Worm (Caenorhabditis elegans) whole organism, L4 larva: ENCODE results near the gene C04F6.9.
A peak's percentile ranks its signal among the peaks of the same experiment; 100 is the strongest.

ENCODE experiments used
- D1046.2 ChIP-seq: fragments of 200-800 bp; sonication (Bioruptor generic); IDR thresholded peaks from 2 replicates; pipeline ENCODE4 v1.3.6; 2022; ENCODE audit warnings: missing genetic modification characterization, missing compliant biosample characterization
- F26F4.8 ChIP-seq: fragments of 200-800 bp; sonication (Bioruptor generic); conservative IDR thresholded peaks from 2 replicates; pipeline ENCODE4 v1.3.6; 2022; ENCODE audit warnings: missing genetic modification characterization, missing compliant biosample characterization
- T20F7.1 ChIP-seq: fragments of 200-800 bp; sonication (Bioruptor generic); optimal IDR thresholded peaks from 2 replicates; lab custom pipeline; 2018; ENCODE audit warnings: mild to moderate bottlenecking, missing genetic modification characterization, missing compliant biosample characterization
- Y5F2A.4 ChIP-seq: fragments of 200-800 bp; sonication (Bioruptor generic); optimal IDR thresholded peaks from 2 replicates; lab custom pipeline; 2018; ENCODE audit warnings: mild to moderate bottlenecking, missing genetic modification characterization, missing compliant biosample characterization
- Y75B8A.6 ChIP-seq: fragments of 200-800 bp; sonication (Bioruptor generic); IDR thresholded peaks from 2 replicates; pipeline ENCODE4 v1.3.6; 2022; ENCODE audit warnings: missing genetic modification reagents, missing genetic modification characterization, missing compliant biosample characterization
- ama-1 ChIP-seq: fragments of 150-350 bp; optimal IDR thresholded peaks from 2 replicates; lab custom pipeline; 2014; ENCODE audit warnings: inconsistent platforms, mixed read lengths
- arid-1 ChIP-seq: fragments of 200-800 bp; sonication (Bioruptor generic); conservative IDR thresholded peaks from 2 replicates; pipeline ENCODE4 v1.3.6; 2022; ENCODE audit warnings: missing genetic modification reagents, missing genetic modification characterization, missing compliant biosample characterization
- attf-4 ChIP-seq: sonication (generic microtip); optimal IDR thresholded peaks from 3 replicates; lab custom pipeline; 2017; ENCODE audit warnings: missing biosample characterization, missing genetic modification characterization
- ceh-62 ChIP-seq: sonication (generic microtip); optimal IDR thresholded peaks from 2 replicates; lab custom pipeline; 2017; ENCODE audit warnings: missing biosample characterization, missing genetic modification characterization
- ces-1 ChIP-seq: fragments of 150-350 bp; sonication (generic microtip); optimal IDR thresholded peaks from 4 replicates; lab custom pipeline; 2014; ENCODE audit warnings: missing biosample characterization, missing genetic modification reagents, missing genetic modification characterization
- ctbp-1 ChIP-seq: fragments of 200-800 bp; sonication (Bioruptor generic); IDR thresholded peaks from 2 replicates; pipeline ENCODE4 v1.3.6; 2022; ENCODE audit warnings: missing genetic modification reagents, missing genetic modification characterization, missing compliant biosample characterization
- dmd-6 ChIP-seq: fragments of 200-800 bp; sonication (Bioruptor generic); IDR thresholded peaks from 2 replicates; pipeline ENCODE4 v1.3.6; 2022; ENCODE audit warnings: missing genetic modification reagents, missing genetic modification characterization, missing compliant biosample characterization
- dve-1 ChIP-seq: sonication (generic microtip); optimal IDR thresholded peaks from 2 replicates; lab custom pipeline; 2017; ENCODE audit warnings: antibody characterized with exemption, mild to moderate bottlenecking, missing genetic modification characterization, missing compliant biosample characterization; ENCODE audit not compliant: insufficient read depth
- fos-1 ChIP-seq: fragments of 150-350 bp; optimal IDR thresholded peaks from 2 replicates; lab custom pipeline; 2014; ENCODE audit warnings: missing biosample characterization, missing genetic modification characterization
- gei-8 ChIP-seq: fragments of 200-800 bp; sonication (Bioruptor generic); optimal IDR thresholded peaks from 2 replicates; lab custom pipeline; 2018; ENCODE audit warnings: mild to moderate bottlenecking, missing genetic modification characterization, missing compliant biosample characterization
- hif-1 ChIP-seq, 2 experiments: sonication (generic microtip); optimal IDR thresholded peaks; 2 replicates each; lab custom pipeline; 2016 to 2017; ENCODE audit warnings: missing compliant biosample characterization in 2 of 2, missing genetic modification characterization in 2 of 2, missing genetic modification reagents in 2 of 2, missing genotype in 2 of 2, mild to moderate bottlenecking in 1 of 2
- hlh-11 ChIP-seq: fragments of 200-800 bp; sonication (Bioruptor generic); optimal IDR thresholded peaks from 2 replicates; lab custom pipeline; 2018; ENCODE audit warnings: mild to moderate bottlenecking, missing genetic modification characterization, missing compliant biosample characterization
- hmg-1.1 ChIP-seq: fragments of 200-800 bp; sonication (Bioruptor generic); IDR thresholded peaks from 2 replicates; pipeline ENCODE4 v1.3.6; 2022; ENCODE audit warnings: missing genetic modification reagents, missing genetic modification characterization, missing compliant biosample characterization
- lin-15B ChIP-seq: fragments of 150-350 bp; sonication (generic microtip); optimal IDR thresholded peaks from 3 replicates; lab custom pipeline; 2014; ENCODE audit warnings: missing biosample characterization, missing genetic modification characterization
- lin-39 ChIP-seq: fragments of 150-350 bp; optimal IDR thresholded peaks from 2 replicates; lab custom pipeline; 2014; ENCODE audit warnings: missing biosample characterization, missing genetic modification reagents, missing genetic modification characterization
- lir-3 ChIP-seq: sonication (generic microtip); optimal IDR thresholded peaks from 2 replicates; lab custom pipeline; 2016; ENCODE audit warnings: mild to moderate bottlenecking, missing genetic modification characterization, missing compliant biosample characterization
- madf-5 ChIP-seq, 2 experiments: fragments of 200-800 bp; sonication (Bioruptor generic); IDR thresholded peaks; 2 replicates each; pipeline ENCODE4 v1.3.6; 2022; ENCODE audit warnings: missing compliant biosample characterization in 2 of 2, missing genetic modification characterization in 2 of 2
- mdl-1 ChIP-seq, 2 experiments: fragments of 150-350 bp in 1 of 2; sonication (generic microtip) in 1 of 2; optimal IDR thresholded peaks; 2 replicates each; lab custom pipeline; 2014 to 2017; ENCODE audit warnings: missing biosample characterization in 2 of 2, missing genetic modification characterization in 2 of 2
- mxl-2 ChIP-seq: fragments of 200-800 bp; sonication (Bioruptor generic); conservative IDR thresholded peaks from 2 replicates; pipeline ENCODE4 v1.3.6; 2022; ENCODE audit warnings: missing genetic modification reagents, missing genetic modification characterization, missing compliant biosample characterization
- nhr-11 ChIP-seq: fragments of 150-350 bp; optimal IDR thresholded peaks from 2 replicates; lab custom pipeline; 2014; ENCODE audit warnings: missing biosample characterization, missing genetic modification characterization
- nhr-48 ChIP-seq: sonication (generic microtip); optimal IDR thresholded peaks from 2 replicates; lab custom pipeline; 2016; ENCODE audit warnings: mild to moderate bottlenecking, missing genetic modification characterization, missing compliant biosample characterization
- nhr-76 ChIP-seq: fragments of 150-350 bp; optimal IDR thresholded peaks from 2 replicates; lab custom pipeline; 2014; ENCODE audit warnings: missing biosample characterization, missing genetic modification characterization
- nhr-77 ChIP-seq: fragments of 150-350 bp; optimal IDR thresholded peaks from 2 replicates; lab custom pipeline; 2014; ENCODE audit warnings: missing biosample characterization, missing genetic modification characterization
- rbr-2 ChIP-seq: sonication (generic microtip); optimal IDR thresholded peaks from 2 replicates; lab custom pipeline; 2016; ENCODE audit warnings: missing genotype, missing genetic modification characterization, missing compliant biosample characterization
- sdz-12 ChIP-seq: fragments of 200-800 bp; sonication (Bioruptor generic); optimal IDR thresholded peaks from 2 replicates; lab custom pipeline; 2018; ENCODE audit warnings: mild to moderate bottlenecking, missing genetic modification characterization, missing compliant biosample characterization
- skn-1 ChIP-seq: fragments of 150-350 bp; optimal IDR thresholded peaks from 2 replicates; lab custom pipeline; 2014; ENCODE audit warnings: missing biosample characterization, missing genetic modification characterization
- spr-3 ChIP-seq: fragments of 200-800 bp; sonication (Bioruptor generic); optimal IDR thresholded peaks from 2 replicates; lab custom pipeline; 2018; ENCODE audit warnings: mild to moderate bottlenecking, missing genetic modification characterization, missing compliant biosample characterization
- tag-97 ChIP-seq: fragments of 200-800 bp; sonication (Bioruptor generic); IDR thresholded peaks from 2 replicates; pipeline ENCODE4 v1.3.6; 2022; ENCODE audit warnings: missing genetic modification characterization, missing compliant biosample characterization
- tra-1 ChIP-seq: fragments of 200-800 bp; sonication (Bioruptor generic); IDR thresholded peaks from 2 replicates; pipeline ENCODE4 v1.3.6; 2022; ENCODE audit warnings: missing genetic modification reagents, missing genetic modification characterization, missing compliant biosample characterization
- zag-1 ChIP-seq: fragments of 150-350 bp; optimal IDR thresholded peaks from 2 replicates; lab custom pipeline; 2014; ENCODE audit warnings: missing biosample characterization, missing genetic modification characterization
- zfp-3 ChIP-seq: fragments of 200-800 bp; sonication (Bioruptor generic); conservative IDR thresholded peaks from 2 replicates; pipeline ENCODE4 v1.3.6; 2022; ENCODE audit warnings: missing genetic modification reagents, missing genetic modification characterization, missing compliant biosample characterization
- zip-2 ChIP-seq: fragments of 150-350 bp; optimal IDR thresholded peaks from 2 replicates; lab custom pipeline; 2014; ENCODE audit warnings: missing biosample characterization, missing genetic modification characterization
- ztf-7 ChIP-seq: fragments of 150-350 bp; optimal IDR thresholded peaks from 2 replicates; lab custom pipeline; 2014; ENCODE audit warnings: missing biosample characterization, missing genetic modification characterization

C04F6.9 gene

ce11 chrX:3403195-3403594 is 1.4 kb downstream of the C04F6.9 start, which contains the start of gene vit-5 (continued):
- TF ChIP-seq spr-3 (GFP tag; lab: Kevin White, UChicago) (no peak), lir-3 (tag; lab: Kevin White, UChicago) (no peak), zag-1 (tag; lab: Kevin White, UChicago) (no peak), nhr-48 (peak; percentile 5), hif-1 (tag; optimal IDR thresholded peaks at IDR 0.05; lab: Kevin White, UChicago) (no peak), tag-97 (no peak), ces-1 (GFP tag; lab: Kevin White, UChicago) (no peak), fos-1 (tag; lab: Kevin White, UChicago) (no peak), F26F4.8 (GFP tag; lab: Robert Waterston, UW) (no peak), madf-5 (GFP tag; IDR thresholded peaks at IDR 0.05; lab: Robert Waterston, UW) (no peak), arid-1 (GFP tag; lab: Robert Waterston, UW) (no peak), tra-1 (GFP tag; lab: Robert Waterston, UW) (peak; percentile 67)

DNA sequence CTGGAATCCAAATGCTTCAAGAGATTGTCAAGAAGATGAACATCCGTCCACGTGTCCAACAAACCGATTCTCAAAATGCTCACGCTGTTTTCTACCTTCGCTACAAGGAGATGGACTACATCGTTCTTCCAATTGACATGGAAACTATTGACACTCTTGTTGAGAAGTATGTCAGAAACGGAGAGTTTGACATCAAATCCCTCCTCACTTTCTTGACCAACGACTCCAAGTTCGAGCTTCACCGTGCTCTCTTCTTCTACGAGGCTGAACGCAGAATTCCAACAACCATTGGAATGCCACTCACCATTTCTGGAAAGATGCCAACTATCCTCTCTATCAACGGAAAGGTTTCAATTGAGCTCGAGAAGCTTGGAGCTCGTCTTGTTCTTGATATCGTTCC is 4.0 kb downstream of the C04F6.9 start:
- TF ChIP-seq zfp-3 (GFP tag; lab: Robert Waterston, UW), result peak; percentile 72; the same call in 1 of the 2 replicates
- TF ChIP-seq dmd-6 (GFP tag; lab: Robert Waterston, UW), result peak; percentile 37; the same call in 1 of the 2 replicates

DNA sequence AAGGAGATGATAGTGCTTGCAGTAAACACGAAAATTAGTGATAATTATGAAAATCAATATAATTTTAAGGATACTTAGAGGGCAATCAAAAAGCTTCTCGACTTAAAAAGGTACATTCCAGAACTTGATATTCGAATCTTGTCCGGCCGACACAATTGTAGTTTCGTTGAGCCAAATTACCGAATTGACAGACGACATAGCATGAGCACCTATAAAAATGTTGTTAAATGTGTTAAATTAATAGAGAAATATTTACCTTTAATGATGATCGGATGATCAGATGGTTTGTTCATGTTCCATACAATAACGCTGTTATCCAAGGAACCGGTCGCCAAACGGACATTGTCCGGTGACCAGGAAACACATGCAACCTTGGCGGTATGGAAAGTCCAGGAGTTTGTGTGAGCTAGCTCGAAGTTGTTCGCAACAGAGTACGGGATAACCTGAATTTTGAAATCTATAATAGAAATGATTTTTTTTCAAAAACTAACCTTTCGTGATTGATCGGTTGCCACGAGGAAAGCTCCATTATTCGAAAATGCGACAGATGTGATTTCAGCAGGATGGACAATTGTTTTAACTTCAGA is 7.0 kb downstream of the C04F6.9 start:
- TF ChIP-seq attf-4 (tag; lab: Kevin White, UChicago) (no peak), hmg-1.1 (GFP tag; lab: Robert Waterston, UW) (no peak), lin-39 (no peak), ztf-7 (tag; lab: Kevin White, UChicago) (no peak), T20F7.1 (GFP tag; lab: Kevin White, UChicago) (peak; percentile 26), hif-1 (tag; optimal IDR thresholded peaks at IDR 0.05; lab: Kevin White, UChicago) (no peak), gei-8 (GFP tag; lab: Kevin White, UChicago) (no peak), skn-1 (tag; lab: Kevin White, UChicago) (no peak), sdz-12 (GFP tag; lab: Kevin White, UChicago) (no peak), Y5F2A.4 (GFP tag; lab: Kevin White, UChicago) (no peak), dmd-6 (GFP tag; lab: Robert Waterston, UW) (peak; percentile 33; the same call in 1 of the 2 replicates), ctbp-1 (GFP tag; lab: Robert Waterston, UW) (no peak), ama-1 (lab: Kevin White, UChicago) (no peak), D1046.2 (GFP tag; lab: Robert Waterston, UW) (0 out of 2 replicates have a peak, but pooled peaks have one; percentile 47), lin-15B (no peak), nhr-77 (tag; lab: Kevin White, UChicago) (no peak), rbr-2 (tag; lab: Kevin White, UChicago) (no peak), nhr-11 (tag; lab: Kevin White, UChicago) (no peak), Y75B8A.6 (peak; percentile 43; the same call in 1 of the 2 replicates), lir-3 (tag; lab: Kevin White, UChicago) (no peak), mdl-1 (tag; optimal IDR thresholded peaks at IDR 0.05; lab: Kevin White, UChicago) (no peak), arid-1 (GFP tag; lab: Robert Waterston, UW) (no peak), ceh-62 (tag; lab: Kevin White, UChicago) (no peak), zip-2 (tag; lab: Kevin White, UChicago) (no peak), nhr-76 (tag; lab: Kevin White, UChicago) (no peak), dve-1 (no peak), ces-1 (GFP tag; lab: Kevin White, UChicago) (no peak), fos-1 (tag; lab: Kevin White, UChicago) (no peak), mxl-2 (GFP tag; lab: Robert Waterston, UW) (no peak), hlh-11 (tag; lab: Kevin White, UChicago) (no peak)
